Fruit fly (Drosophila melanogaster) whole organism, larva: ENCODE results near the gene Hmt4-20.

Experiments
- noc ChIP-seq: fragments of 200-800 bp; sonication (Bioruptor generic); optimal IDR thresholded peaks from 3 replicates; lab custom pipeline; 2019; ENCODE audit warnings: missing biosample characterization, mild to moderate bottlenecking, missing genetic modification characterization, moderate library complexity

Gene Hmt4-20

DNA sequence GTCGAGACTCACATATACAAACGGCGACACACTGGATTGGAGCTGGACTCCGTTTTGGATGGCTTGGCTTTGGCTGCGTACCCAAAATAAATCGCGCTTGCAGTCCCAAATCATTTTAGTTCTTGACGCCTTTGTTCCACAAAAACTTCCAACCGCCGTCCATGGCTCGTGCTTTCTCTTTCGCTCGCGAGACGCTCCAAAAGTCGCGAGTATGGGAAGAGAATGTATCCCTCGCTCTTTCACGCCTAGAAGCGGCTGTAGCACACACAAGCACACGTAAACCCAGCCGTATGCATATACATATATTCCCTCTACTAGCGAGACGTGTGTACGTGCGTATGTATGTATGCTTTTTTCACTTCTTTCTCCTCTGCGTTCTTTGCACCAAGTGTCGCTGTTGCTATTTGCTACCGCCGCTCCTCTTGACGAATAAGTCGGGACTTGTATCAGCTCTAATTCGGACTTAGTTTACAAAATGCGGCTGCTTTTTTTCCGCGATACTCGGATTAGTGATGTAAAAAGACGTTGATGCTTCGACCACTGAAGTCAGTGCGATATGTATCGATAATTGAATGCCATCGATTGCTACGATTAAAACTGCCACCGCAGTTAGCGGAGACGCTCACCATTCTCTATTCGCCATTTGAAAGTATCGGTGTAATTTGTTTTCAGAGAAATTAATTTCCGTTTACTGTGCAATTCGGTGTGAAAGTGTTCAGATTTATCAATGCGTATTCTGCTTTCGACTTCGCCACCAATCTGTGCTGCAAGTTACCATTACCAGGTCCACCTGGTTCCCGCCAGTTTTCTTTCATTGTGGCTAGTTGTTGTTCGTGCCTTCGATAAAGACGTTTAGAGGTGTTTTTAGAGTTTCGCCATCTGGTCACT, at the start of gene Hmt4-20, which contains the start of gene SkpA:
Hmt4-20 (minus strand) TSS at position 542 of the 888 bp plus-strand sequence.
SkpA (plus strand) TSS at position 623 of the 888 bp plus-strand sequence.
- peak; percentile 29 for TF ChIP-seq noc (tag; lab: Kevin White, UChicago)

DNA sequence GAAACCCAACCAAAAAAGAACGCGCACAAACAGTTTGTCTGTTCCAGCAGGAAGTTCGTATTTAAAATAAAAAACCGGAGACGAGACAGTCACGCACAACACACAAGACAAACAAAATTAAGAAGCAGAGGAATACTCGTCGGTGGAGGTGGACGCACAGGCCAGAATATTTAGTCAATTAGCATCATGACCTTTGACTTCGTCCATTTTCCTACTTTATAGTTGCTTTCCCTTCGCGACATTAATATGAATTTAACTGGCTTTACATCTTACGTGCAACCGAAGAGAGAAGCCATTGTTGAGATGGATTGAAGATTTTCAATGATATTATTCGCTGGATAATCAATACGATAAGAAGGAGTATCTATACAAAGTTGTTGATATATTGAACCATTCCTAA, 46.7 kb upstream of the Hmt4-20 start:
- no peak for TF ChIP-seq noc (tag; lab: Kevin White, UChicago)

DNA sequence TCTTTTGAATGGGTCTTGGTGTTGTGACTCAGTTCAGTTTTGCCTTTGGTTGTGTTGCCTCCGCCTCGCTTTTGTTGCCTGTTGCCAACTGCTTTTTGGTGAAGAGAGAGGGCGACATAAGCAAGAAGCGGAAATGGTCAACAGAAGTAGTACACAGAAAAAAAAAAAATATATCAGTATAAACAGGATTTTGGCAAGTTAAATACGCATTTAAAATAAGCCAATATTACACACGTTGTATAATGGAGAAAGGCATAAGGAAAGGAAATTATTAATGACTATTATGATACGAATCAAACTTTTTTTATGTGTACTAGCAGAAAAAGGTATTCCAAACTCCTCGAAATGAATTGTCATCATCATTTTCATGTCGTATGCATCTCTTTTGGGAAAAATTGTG, 40.2 kb upstream of the Hmt4-20 start:
- TF ChIP-seq noc (tag; lab: Kevin White, UChicago), result no peak

DNA sequence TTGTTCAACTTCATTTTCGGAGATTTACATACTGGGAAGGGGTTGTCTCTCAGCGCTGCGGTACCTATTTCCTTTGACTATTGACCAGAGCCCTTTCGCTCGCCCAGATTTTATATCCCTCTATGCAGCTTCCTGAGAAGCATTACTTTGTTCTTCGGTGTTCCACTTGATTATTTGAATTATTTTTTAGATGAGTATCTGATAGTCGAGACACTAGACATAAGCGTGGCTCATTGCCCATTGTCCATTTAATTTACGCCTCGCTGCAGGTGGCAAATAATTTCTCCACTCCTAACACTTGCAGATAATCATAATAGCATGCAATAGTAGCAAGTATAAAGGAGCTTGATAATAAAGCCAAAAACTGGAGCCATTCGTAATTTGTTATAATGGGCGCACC, 38.9 kb upstream of the Hmt4-20 start:
- TF ChIP-seq noc (tag; lab: Kevin White, UChicago), result no peak

DNA sequence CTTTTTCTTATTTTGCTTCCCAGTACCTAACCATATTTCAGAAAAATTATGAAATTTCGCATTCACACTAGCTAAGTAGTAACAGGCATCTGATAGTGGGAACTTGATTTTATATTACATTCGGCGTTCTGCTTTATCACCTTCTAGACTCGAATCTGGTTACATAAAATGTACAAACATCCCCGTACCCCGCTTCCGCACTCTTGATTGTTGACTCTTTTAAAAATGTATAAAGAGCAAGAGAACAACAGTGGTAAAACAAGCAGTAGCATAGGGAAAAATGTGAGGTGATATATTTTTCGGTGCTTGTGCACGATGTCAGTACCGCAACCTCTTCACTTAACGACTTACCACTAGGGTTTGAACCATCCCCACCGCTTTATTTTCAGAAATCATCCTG, 38.5 kb upstream of the Hmt4-20 start:
- TF ChIP-seq noc (tag; lab: Kevin White, UChicago), result no peak

DNA sequence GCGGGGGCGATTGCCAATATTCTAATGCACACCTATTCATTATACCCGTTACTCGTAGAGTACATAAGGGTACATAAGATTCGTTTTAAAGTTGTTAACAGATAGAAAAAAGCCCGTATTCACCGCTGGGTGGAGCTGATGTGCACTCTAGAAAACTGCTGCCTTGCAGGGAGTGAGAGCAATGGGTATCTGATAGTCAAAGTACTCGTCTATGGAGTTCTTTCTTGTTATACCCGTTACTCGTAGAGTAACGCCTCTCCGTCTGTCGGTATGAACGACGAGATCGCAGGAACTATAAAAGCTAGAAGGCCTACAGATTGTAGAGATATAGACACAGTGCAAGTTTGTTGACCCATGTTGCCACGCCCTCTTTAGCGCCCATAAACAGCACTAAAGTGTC, 38.1 kb upstream of the Hmt4-20 start:
- no peak for TF ChIP-seq noc (tag; lab: Kevin White, UChicago)

DNA sequence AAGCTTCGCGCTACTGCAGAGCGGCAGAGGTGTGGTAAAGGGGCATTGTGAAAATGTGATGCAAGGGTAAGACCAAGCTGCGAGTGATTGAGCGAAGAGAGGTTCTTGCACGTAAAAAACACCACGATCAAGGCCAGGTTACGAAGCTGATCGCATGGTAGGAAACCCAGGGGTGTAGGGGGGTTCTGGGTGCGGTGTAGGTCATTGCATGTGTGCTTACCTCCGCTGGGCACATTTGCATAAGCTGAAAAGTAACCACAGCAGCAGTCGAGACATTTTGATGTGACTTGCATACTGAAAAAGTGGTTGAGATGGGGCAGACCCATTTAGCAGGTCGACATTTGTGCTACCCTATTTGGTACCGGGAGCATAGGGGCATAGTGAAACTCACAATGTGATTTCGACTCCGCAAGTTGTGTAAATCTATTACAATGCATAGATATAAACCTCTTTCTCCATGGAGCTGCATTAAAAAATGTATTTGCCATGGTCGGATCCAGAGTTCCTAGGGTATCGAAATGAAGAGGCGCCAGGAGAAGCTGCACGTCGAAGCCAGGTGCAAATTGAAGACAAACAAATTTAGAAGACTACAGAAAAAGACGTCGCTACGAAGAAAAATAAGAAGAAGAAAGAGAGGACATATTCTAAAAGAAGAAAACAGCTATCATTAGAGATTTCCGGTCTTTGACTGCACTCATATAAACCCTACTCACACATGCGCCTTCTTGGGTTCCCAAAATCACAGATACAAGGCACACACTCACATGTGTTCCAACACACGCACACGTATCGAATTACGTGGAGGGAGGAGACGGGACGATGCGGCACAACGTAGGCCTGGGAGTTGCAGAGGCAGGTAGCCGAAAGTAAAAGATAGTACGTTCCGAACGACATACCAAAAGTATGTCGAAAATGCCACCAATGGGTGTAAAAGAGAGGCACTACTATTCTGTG, 37.3 kb upstream of the Hmt4-20 start:
- no peak for TF ChIP-seq noc (tag; lab: Kevin White, UChicago)

DNA sequence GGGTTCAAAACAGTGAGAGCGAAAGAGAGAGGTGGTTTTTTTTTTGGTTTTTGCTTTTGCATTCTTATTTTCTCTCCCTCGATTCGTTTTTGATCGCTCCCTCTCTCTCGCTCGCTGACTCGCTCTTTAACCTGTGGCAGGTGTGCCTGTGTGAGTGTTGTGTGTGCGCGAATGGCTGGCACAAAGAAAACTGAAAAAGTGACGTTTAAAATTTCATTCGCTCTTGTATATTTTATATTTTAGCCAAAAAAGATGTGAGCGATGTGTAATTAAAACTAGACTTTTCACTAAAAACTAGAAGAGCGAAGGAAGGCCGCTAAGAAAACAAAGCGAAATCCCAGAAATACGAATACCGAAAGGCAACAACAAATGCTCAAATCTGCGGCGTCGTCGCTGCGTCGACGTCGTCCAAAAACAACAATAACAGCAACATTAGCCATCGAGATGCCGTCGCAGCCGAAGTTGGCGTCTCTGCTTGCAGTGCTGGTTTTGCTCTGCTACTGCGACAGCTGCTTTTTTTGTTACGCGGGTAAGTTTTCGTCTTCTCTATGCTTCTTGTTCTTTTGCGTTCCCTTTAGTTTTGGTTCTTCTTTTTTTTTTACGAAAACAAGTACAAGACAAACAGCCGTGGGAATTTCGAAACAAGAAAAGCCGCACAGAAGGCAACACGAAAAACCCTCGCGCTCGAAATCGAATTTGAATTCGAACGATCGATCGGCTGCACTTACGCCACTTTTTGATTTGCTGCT, 31.7 kb upstream of the Hmt4-20 start:
- TF ChIP-seq noc (tag; lab: Kevin White, UChicago), result no peak

DNA sequence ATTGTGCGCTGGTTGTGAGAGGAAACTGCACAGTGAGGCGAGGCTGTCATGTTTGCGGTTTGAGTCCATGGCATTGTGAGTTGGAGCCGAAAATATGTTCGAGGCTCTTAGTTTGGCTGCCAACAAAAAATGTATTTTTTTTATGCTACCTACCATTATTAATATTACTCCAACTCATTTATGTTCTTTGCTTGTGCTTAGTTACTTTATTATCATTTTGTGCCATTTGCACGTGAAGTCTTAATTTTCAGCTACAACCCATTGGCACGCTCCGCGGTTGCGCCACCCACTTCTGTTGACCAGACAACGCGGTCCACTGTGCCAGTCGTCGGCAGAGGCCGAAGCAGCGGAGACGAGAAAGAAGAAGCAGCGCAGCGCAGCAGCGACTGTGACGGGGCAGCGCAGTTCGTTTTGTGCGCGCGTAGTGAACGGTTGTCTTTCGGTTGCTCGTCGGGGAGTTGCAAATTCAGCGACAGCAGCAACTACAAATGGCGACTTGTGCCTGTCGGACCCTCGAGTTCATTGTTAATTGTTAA, 30.7 kb upstream of the Hmt4-20 start, which contains the start of gene sdk:
sdk (plus strand) TSS at position 398 of the 536 bp plus-strand sequence.
- TF ChIP-seq noc (tag; lab: Kevin White, UChicago), result peak; percentile 90

DNA sequence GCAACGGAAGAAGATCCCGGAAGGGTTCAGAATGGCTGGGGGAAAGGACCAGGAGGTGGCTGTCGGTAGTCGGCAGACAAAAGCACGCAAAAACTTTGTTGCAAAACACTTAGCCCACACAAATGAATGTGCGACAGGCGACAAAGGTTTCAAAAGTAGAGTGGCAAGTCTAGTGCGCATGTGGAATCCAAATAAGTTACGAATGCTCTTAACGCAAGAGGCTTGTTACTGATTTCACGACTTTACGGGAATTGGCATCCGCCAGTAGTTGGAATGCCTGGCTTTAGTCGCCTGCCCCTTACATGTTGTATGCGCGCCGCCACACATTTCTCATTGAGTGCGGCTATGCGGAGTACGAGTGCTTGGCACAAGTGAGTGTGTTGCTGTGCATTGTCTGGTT, 22.7 kb upstream of the Hmt4-20 start:
- TF ChIP-seq noc (tag; lab: Kevin White, UChicago), result no peak

DNA sequence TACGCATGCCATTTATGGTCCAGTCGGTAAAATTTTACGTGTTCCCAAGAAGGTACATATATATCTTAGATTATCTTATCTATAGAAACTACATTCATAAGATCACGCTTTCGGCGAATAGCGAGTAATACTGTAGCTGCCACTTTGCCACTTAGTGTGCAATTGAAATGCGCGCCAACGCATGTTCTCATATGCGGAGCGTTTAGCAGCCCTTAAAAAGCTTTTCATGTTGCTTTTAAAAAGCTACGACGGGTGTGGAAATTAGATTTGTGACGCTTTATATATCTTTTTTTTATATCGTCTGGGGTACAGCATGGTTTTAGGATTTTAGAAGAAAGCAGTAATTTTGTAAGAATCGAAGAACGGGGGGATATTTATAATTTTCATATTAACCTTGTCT, 2.2 kb upstream of the Hmt4-20 start:
- no peak for TF ChIP-seq noc (tag; lab: Kevin White, UChicago)

DNA sequence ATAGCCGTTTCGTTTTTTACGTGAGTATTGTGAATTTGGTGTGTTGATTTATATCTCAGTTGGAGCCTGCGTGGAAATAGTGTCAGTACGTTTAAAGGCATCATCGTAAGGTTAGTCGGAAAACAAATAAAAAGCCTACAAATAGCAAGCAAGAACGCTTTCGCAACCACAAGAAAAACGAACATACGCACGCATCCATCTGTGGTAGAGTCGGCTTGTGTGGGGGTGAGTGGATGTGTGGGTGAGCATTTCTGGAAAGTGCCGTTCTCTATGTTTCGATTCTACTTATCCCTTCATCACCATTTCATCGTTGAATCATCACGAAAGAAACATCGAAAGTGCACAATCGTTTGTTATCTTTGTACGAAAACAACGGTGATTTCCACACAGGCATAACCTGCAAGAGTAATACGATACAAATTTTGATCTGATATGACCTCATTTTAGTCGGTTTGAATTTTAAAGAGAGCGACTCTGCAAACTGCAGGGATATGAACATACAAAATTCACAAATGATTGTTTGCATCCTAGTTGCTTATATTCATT, 620 bp upstream of the Hmt4-20 start:
- TF ChIP-seq noc (tag; lab: Kevin White, UChicago), result no peak

DNA sequence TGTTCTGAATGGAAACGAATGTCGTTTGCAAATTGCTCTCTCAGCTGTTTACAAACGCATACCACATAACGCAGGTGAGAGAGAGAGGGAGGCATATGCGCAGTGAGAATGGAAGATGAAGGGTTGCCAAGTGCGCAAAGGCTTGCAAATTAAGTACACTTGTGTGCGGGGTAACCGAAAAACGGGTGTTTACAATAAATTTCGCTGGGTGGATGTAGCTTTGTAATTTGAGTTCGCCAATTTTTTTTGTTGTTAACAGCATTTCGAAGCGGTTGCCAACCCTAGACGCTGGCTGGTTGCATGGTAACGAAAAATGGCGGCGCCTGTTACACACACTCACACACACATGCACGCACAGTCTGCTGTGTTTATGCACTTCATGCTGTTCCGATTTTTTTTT, 884 bp downstream of the Hmt4-20 start:
- peak; percentile 91 for TF ChIP-seq noc (tag; lab: Kevin White, UChicago)

DNA sequence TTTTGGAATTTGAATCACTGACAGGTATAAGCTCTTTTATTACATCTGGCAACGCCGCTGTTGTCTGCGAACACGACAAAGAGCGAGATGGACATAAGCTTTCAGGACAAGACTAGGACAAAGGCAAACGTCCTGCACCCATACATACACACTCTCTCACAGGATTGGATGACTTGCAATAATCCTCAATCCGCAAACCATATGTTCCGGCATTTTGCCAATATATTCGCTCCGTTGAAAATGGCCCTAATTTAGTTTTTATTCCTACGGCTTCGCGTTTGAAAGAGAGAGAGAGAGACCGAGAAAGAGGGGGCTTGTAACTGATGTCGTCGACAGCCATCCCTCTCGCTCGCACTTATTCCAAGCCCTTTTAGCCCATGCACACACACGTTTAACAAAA, 1.6 kb downstream of the Hmt4-20 start:
- TF ChIP-seq noc (tag; lab: Kevin White, UChicago), result no peak
